Worm (Caenorhabditis elegans) whole organism, L3 larva: ENCODE data around the gene F13D12.10.

Experiments
- R02D3.7 ChIP-seq: fragments of 150-350 bp; optimal IDR thresholded peaks from 2 replicates; lab custom pipeline; 2014; ENCODE audit warnings: missing biosample characterization, missing genetic modification characterization
- ZK546.5 ChIP-seq: sonication (generic microtip); optimal IDR thresholded peaks from 2 replicates; lab custom pipeline; 2017; ENCODE audit warnings: missing biosample characterization, missing genetic modification characterization
- aly-2 ChIP-seq: fragments of 150-350 bp; optimal IDR thresholded peaks from 2 replicates; lab custom pipeline; 2014; ENCODE audit warnings: missing biosample characterization, missing genetic modification characterization
- ama-1 ChIP-seq: fragments of 150-350 bp; optimal IDR thresholded peaks from 2 replicates; lab custom pipeline; 2018
- ceh-16 ChIP-seq: sonication (generic microtip); optimal IDR thresholded peaks from 2 replicates; lab custom pipeline; 2017; ENCODE audit warnings: missing biosample characterization, missing genetic modification characterization
- ceh-28 ChIP-seq: fragments of 150-350 bp; optimal IDR thresholded peaks from 2 replicates; lab custom pipeline; 2014; ENCODE audit warnings: missing biosample characterization, missing genetic modification reagents, missing genetic modification characterization
- ceh-82 ChIP-seq: fragments of 150-350 bp; optimal IDR thresholded peaks from 2 replicates; lab custom pipeline; 2014; ENCODE audit warnings: missing biosample characterization, missing genetic modification characterization
- ceh-9 ChIP-seq: sonication (generic microtip); optimal IDR thresholded peaks from 2 replicates; lab custom pipeline; 2018; ENCODE audit warnings: missing biosample characterization, missing genetic modification characterization
- daf-12 ChIP-seq: fragments of 150-350 bp; optimal IDR thresholded peaks from 2 replicates; lab custom pipeline; 2014; ENCODE audit warnings: missing biosample characterization, missing genetic modification reagents, missing genetic modification characterization
- egl-27 ChIP-seq: sonication (generic microtip); optimal IDR thresholded peaks from 4 replicates; lab custom pipeline; 2017; ENCODE audit warnings: missing biosample characterization, missing genetic modification reagents, missing genetic modification characterization
- egl-5 ChIP-seq: fragments of 150-350 bp; optimal IDR thresholded peaks from 2 replicates; lab custom pipeline; 2017; ENCODE audit warnings: missing biosample characterization, missing genetic modification reagents, missing genetic modification characterization, inconsistent platforms
- elt-1 ChIP-seq: fragments of 150-350 bp; optimal IDR thresholded peaks from 2 replicates; lab custom pipeline; 2014; ENCODE audit warnings: missing biosample characterization, missing genetic modification characterization
- elt-2 ChIP-seq: sonication (generic microtip); optimal IDR thresholded peaks from 2 replicates; lab custom pipeline; 2016; ENCODE audit warnings: missing genetic modification reagents, mild to moderate bottlenecking, missing genetic modification characterization, missing compliant biosample characterization
- elt-3 ChIP-seq, 3 experiments: fragments of 150-350 bp in 1 of 3; sonication (generic microtip) in 2 of 3; optimal IDR thresholded peaks; 2 replicates in 2 of 3; 4 replicates in 1 of 3; lab custom pipeline; 2014 to 2017; ENCODE audit warnings: missing biosample characterization in 3 of 3, missing genetic modification characterization in 3 of 3
- eor-1 ChIP-seq, 2 experiments: fragments of 150-350 bp; optimal IDR thresholded peaks; 2 replicates each; lab custom pipeline; 2014 to 2018; ENCODE audit warnings: missing biosample characterization in 2 of 2, missing genetic modification characterization in 2 of 2
- fkh-10 ChIP-seq: sonication (generic microtip); optimal IDR thresholded peaks from 2 replicates; lab custom pipeline; 2017; ENCODE audit warnings: missing biosample characterization, missing genetic modification reagents, missing genetic modification characterization
- fkh-2 ChIP-seq: fragments of 150-350 bp; optimal IDR thresholded peaks from 2 replicates; lab custom pipeline; 2014; ENCODE audit warnings: missing biosample characterization, missing genetic modification reagents, missing genetic modification characterization
- fos-1 ChIP-seq: fragments of 150-350 bp; optimal IDR thresholded peaks from 2 replicates; lab custom pipeline; 2014; ENCODE audit warnings: missing biosample characterization, missing genetic modification characterization
- hmg-11 ChIP-seq: sonication (generic microtip); optimal IDR thresholded peaks from 2 replicates; lab custom pipeline; 2016; ENCODE audit warnings: missing genetic modification characterization, missing compliant biosample characterization
- jun-1 ChIP-seq: fragments of 150-350 bp; optimal IDR thresholded peaks from 2 replicates; lab custom pipeline; 2014; ENCODE audit warnings: missing biosample characterization, missing genetic modification reagents, missing genetic modification characterization
- lin-15B ChIP-seq: fragments of 150-350 bp; optimal IDR thresholded peaks from 2 replicates; lab custom pipeline; 2014; ENCODE audit warnings: missing biosample characterization, missing genetic modification characterization
- lin-39 ChIP-seq: fragments of 150-350 bp; optimal IDR thresholded peaks from 2 replicates; lab custom pipeline; 2018; ENCODE audit warnings: missing biosample characterization, missing genetic modification reagents, missing genetic modification characterization
- lsy-12 ChIP-seq: sonication (generic microtip); optimal IDR thresholded peaks from 2 replicates; lab custom pipeline; 2016; ENCODE audit warnings: mild to moderate bottlenecking, missing genetic modification characterization, missing compliant biosample characterization
- mdl-1 ChIP-seq: fragments of 150-350 bp; optimal IDR thresholded peaks from 2 replicates; lab custom pipeline; 2014; ENCODE audit warnings: missing biosample characterization, missing genetic modification characterization
- mml-1 ChIP-seq: fragments of 150-350 bp; sonication (generic microtip); optimal IDR thresholded peaks from 3 replicates; lab custom pipeline; 2014; ENCODE audit warnings: missing biosample characterization, missing genetic modification characterization
- nfya-1 ChIP-seq: sonication (generic microtip); optimal IDR thresholded peaks from 2 replicates; lab custom pipeline; 2017; ENCODE audit warnings: missing genetic modification characterization, mild to moderate bottlenecking, missing compliant biosample characterization, antibody characterized with exemption, moderate library complexity; ENCODE audit not compliant: insufficient read depth
- nhr-11 ChIP-seq: fragments of 150-350 bp; optimal IDR thresholded peaks from 2 replicates; lab custom pipeline; 2014; ENCODE audit warnings: missing biosample characterization, missing genetic modification characterization
- nhr-12 ChIP-seq: fragments of 150-350 bp; optimal IDR thresholded peaks from 2 replicates; lab custom pipeline; 2014; ENCODE audit warnings: missing biosample characterization, missing genetic modification characterization
- nhr-23 ChIP-seq: fragments of 150-350 bp; optimal IDR thresholded peaks from 2 replicates; lab custom pipeline; 2014; ENCODE audit warnings: missing biosample characterization, missing genetic modification reagents, missing genetic modification characterization
- nhr-237 ChIP-seq: fragments of 150-350 bp; optimal IDR thresholded peaks from 2 replicates; lab custom pipeline; 2014; ENCODE audit warnings: missing biosample characterization, missing genetic modification characterization
- nhr-25 ChIP-seq: sonication (generic microtip); optimal IDR thresholded peaks from 2 replicates; lab custom pipeline; 2017; ENCODE audit warnings: missing biosample characterization, missing genetic modification characterization
- nhr-28 ChIP-seq: fragments of 150-350 bp; optimal IDR thresholded peaks from 2 replicates; lab custom pipeline; 2014; ENCODE audit warnings: missing biosample characterization, missing genetic modification characterization
- nhr-43 ChIP-seq: sonication (generic microtip); optimal IDR thresholded peaks from 2 replicates; lab custom pipeline; 2016; ENCODE audit warnings: mild to moderate bottlenecking, missing genetic modification characterization, missing compliant biosample characterization; ENCODE audit not compliant: poor library complexity, severe bottlenecking
- nhr-67 ChIP-seq: fragments of 150-350 bp; optimal IDR thresholded peaks from 2 replicates; lab custom pipeline; 2014; ENCODE audit warnings: missing biosample characterization, missing genetic modification characterization
- nhr-76 ChIP-seq: fragments of 150-350 bp; sonication (generic microtip); optimal IDR thresholded peaks from 5 replicates; lab custom pipeline; 2014; ENCODE audit warnings: missing biosample characterization, missing genetic modification characterization
- nhr-77 ChIP-seq: fragments of 150-350 bp; optimal IDR thresholded peaks from 2 replicates; lab custom pipeline; 2014; ENCODE audit warnings: missing biosample characterization, missing genetic modification characterization
- pha-4 ChIP-seq: fragments of 150-350 bp; optimal IDR thresholded peaks from 2 replicates; lab custom pipeline; 2014; ENCODE audit warnings: missing biosample characterization, missing genetic modification reagents, missing genetic modification characterization
- pqm-1 ChIP-seq: fragments of 150-350 bp; optimal IDR thresholded peaks from 2 replicates; lab custom pipeline; 2017; ENCODE audit warnings: missing biosample characterization, missing genetic modification characterization, inconsistent platforms
- sea-2 ChIP-seq: fragments of 150-350 bp; sonication (generic microtip); optimal IDR thresholded peaks from 4 replicates; lab custom pipeline; 2014; ENCODE audit warnings: missing biosample characterization, missing genetic modification reagents, missing genetic modification characterization
- skn-1 ChIP-seq: fragments of 150-350 bp; optimal IDR thresholded peaks from 2 replicates; lab custom pipeline; 2014; ENCODE audit warnings: missing biosample characterization, missing genetic modification characterization
- snpc-4 ChIP-seq: fragments of 150-350 bp; optimal IDR thresholded peaks from 2 replicates; lab custom pipeline; 2014; ENCODE audit warnings: missing biosample characterization, missing genetic modification characterization
- tbx-2 ChIP-seq: sonication (generic microtip); optimal IDR thresholded peaks from 2 replicates; lab custom pipeline; 2016; ENCODE audit warnings: mild to moderate bottlenecking, missing genetic modification characterization, missing compliant biosample characterization
- unc-39 ChIP-seq: sonication (generic microtip); optimal IDR thresholded peaks from 4 replicates; lab custom pipeline; 2017; ENCODE audit warnings: missing biosample characterization, missing genetic modification characterization
- unc-62 ChIP-seq: fragments of 150-350 bp; sonication (generic microtip); optimal IDR thresholded peaks from 4 replicates; lab custom pipeline; 2014; ENCODE audit warnings: missing biosample characterization, missing genetic modification reagents, missing genetic modification characterization
- zag-1 ChIP-seq: fragments of 150-350 bp; optimal IDR thresholded peaks from 2 replicates; lab custom pipeline; 2014; ENCODE audit warnings: missing biosample characterization, missing genetic modification characterization
- ztf-11 ChIP-seq: fragments of 150-350 bp; optimal IDR thresholded peaks from 2 replicates; lab custom pipeline; 2014; ENCODE audit warnings: missing biosample characterization, missing genetic modification characterization
- ztf-4 ChIP-seq: fragments of 150-350 bp; optimal IDR thresholded peaks from 2 replicates; lab custom pipeline; 2014; ENCODE audit warnings: missing biosample characterization, missing genetic modification characterization

The F13D12.10 gene

DNA sequence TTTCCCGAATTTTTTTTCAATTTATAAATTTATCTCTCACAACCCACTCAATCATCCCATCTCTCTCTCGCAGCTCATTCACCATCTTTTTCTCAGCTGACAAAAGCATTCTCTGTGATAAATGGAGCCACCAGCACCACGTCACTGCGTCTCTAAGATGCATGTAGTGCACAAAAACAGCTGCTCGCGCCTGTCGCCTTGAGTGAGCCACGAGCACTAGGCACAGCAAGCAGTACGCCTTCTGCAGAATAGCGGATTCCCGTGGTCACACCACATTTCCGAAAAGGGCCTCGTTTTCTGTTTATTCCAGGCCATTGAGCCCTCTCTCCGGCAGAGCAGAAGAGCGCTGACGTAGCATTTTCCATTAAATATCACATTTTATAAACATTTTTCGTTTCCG lies at the start of gene F13D12.10:
Gene F13D12.10 (plus strand): TSS at position 231 of the 400 bp plus-strand sequence.
- TF ChIP-seq nhr-237 (tag; lab: Kevin White, UChicago), result no peak
- TF ChIP-seq lin-39 (tag; lab: Kevin White, UChicago), result peak; percentile 55
- TF ChIP-seq nhr-77, result no peak
- TF ChIP-seq nfya-1, result peak; percentile 14
- TF ChIP-seq nhr-12, result no peak

ce11 chrII:11675877-11676473 lies 37.6 kb upstream of the F13D12.10 start, which contains the start of the genes trr-1 and C47D12.2:
trr-1 (minus strand) TSS chrII:11675927.
C47D12.2 (plus strand) TSS chrII:11676306.
- TF ChIP-seq egl-27 (tag; lab: Kevin White, UChicago), result no peak
- TF ChIP-seq nhr-77, result no peak
- TF ChIP-seq nhr-11 (tag; lab: Kevin White, UChicago), result no peak
- peak; percentile 23 for TF ChIP-seq pqm-1 (tag; lab: Kevin White, UChicago)
- TF ChIP-seq R02D3.7 (tag; lab: Kevin White, UChicago), result peak; percentile 79
- no peak for TF ChIP-seq elt-1 (tag; lab: Kevin White, UChicago)
- no peak for TF ChIP-seq sea-2 (GFP tag; lab: Kevin White, UChicago)
- no peak for TF ChIP-seq fkh-10 (GFP tag; lab: Kevin White, UChicago)
- TF ChIP-seq nhr-237 (tag; lab: Kevin White, UChicago), result no peak
- TF ChIP-seq nhr-76 (tag; lab: Kevin White, UChicago), result no peak
- peak; percentile 22 for TF ChIP-seq lin-39 (tag; lab: Kevin White, UChicago)
- no peak for TF ChIP-seq ztf-4 (tag; lab: Kevin White, UChicago)
- no peak for TF ChIP-seq elt-3 (tag; optimal IDR thresholded peaks at IDR 0.05; lab: Kevin White, UChicago)
- no peak for TF ChIP-seq unc-39
- TF ChIP-seq nhr-25 (tag; lab: Kevin White, UChicago), result peak; percentile 78
- no peak for TF ChIP-seq fkh-2 (tag; lab: Kevin White, UChicago)
- TF ChIP-seq ama-1 (lab: Kevin White, UChicago), result no peak
- TF ChIP-seq ZK546.5, result no peak
- TF ChIP-seq skn-1 (tag; lab: Kevin White, UChicago), result peak; percentile 16
- TF ChIP-seq tbx-2 (tag; lab: Kevin White, UChicago), result no peak
- peak; percentile 81 for TF ChIP-seq lin-15B
- no peak for TF ChIP-seq mdl-1 (tag; lab: Kevin White, UChicago)
- TF ChIP-seq ceh-28 (tag; lab: Kevin White, UChicago), result no peak
- TF ChIP-seq fos-1, result no peak
- no peak for TF ChIP-seq snpc-4 (tag; lab: Kevin White, UChicago)
- TF ChIP-seq nhr-67 (tag; lab: Kevin White, UChicago), result no peak
- no peak for TF ChIP-seq aly-2 (tag; lab: Kevin White, UChicago)
- TF ChIP-seq eor-1 (tag; optimal IDR thresholded peaks at IDR 0.05; lab: Kevin White, UChicago), result no peak
- no peak for TF ChIP-seq jun-1 (tag; lab: Kevin White, UChicago)
- peak; percentile 40 for TF ChIP-seq elt-2 (tag; lab: Kevin White, UChicago)
- no peak for TF ChIP-seq egl-5 (tag; lab: Kevin White, UChicago)
- TF ChIP-seq lsy-12, result peak; percentile 10
- TF ChIP-seq ceh-9 (tag; lab: Kevin White, UChicago), result no peak
- TF ChIP-seq unc-62 (GFP tag; lab: Kevin White, UChicago), result no peak
- peak; percentile 79 for TF ChIP-seq nhr-23
- no peak for TF ChIP-seq nhr-28 (tag; lab: Kevin White, UChicago)
- TF ChIP-seq ceh-82 (tag; lab: Kevin White, UChicago), result no peak
- peak; percentile 48 for TF ChIP-seq nhr-43
- no peak for TF ChIP-seq hmg-11
- no peak for TF ChIP-seq mml-1 (tag; lab: Kevin White, UChicago)
- TF ChIP-seq ztf-11 (tag; lab: Kevin White, UChicago), result no peak
- no peak for TF ChIP-seq pha-4
- TF ChIP-seq nfya-1, result no peak
- TF ChIP-seq zag-1 (tag; lab: Kevin White, UChicago), result no peak
- no peak for TF ChIP-seq ceh-16 (tag; lab: Kevin White, UChicago)
- TF ChIP-seq daf-12 (tag; lab: Kevin White, UChicago), result no peak
- TF ChIP-seq nhr-12, result no peak
